Worm (Caenorhabditis elegans) whole organism, L2 larva: ENCODE data around the gene srz-54.

Experiments
- C34F6.9 ChIP-seq: fragments of 150-350 bp; optimal IDR thresholded peaks from 2 replicates; lab custom pipeline; 2014; ENCODE audit warnings: missing biosample characterization, missing genetic modification characterization
- F13H6.1 ChIP-seq: sonication (generic microtip); optimal IDR thresholded peaks from 2 replicates; lab custom pipeline; 2016; ENCODE audit warnings: missing genetic modification characterization, missing compliant biosample characterization
- R02D3.7 ChIP-seq: fragments of 150-350 bp; optimal IDR thresholded peaks from 2 replicates; lab custom pipeline; 2014; ENCODE audit warnings: missing biosample characterization, missing genetic modification characterization
- Y55F3AM.14 ChIP-seq: fragments of 200-800 bp; sonication (Bioruptor generic); optimal IDR thresholded peaks from 2 replicates; lab custom pipeline; 2018; ENCODE audit warnings: mild to moderate bottlenecking, missing genetic modification characterization, missing compliant biosample characterization
- alr-1 ChIP-seq: fragments of 150-350 bp; optimal IDR thresholded peaks from 2 replicates; lab custom pipeline; 2014; ENCODE audit warnings: missing biosample characterization, missing genetic modification characterization
- aly-2 ChIP-seq: fragments of 150-350 bp; optimal IDR thresholded peaks from 2 replicates; lab custom pipeline; 2014; ENCODE audit warnings: missing biosample characterization, missing genetic modification characterization
- ama-1 ChIP-seq: fragments of 150-350 bp; optimal IDR thresholded peaks from 2 replicates; lab custom pipeline; 2018; ENCODE audit warnings: inconsistent platforms
- blmp-1 ChIP-seq: sonication (generic microtip); optimal IDR thresholded peaks from 2 replicates; lab custom pipeline; 2017; ENCODE audit warnings: missing genetic modification characterization, mild to moderate bottlenecking, missing compliant biosample characterization, antibody characterized with exemption, moderate library complexity; ENCODE audit not compliant: insufficient read depth
- ceh-82 ChIP-seq: fragments of 150-350 bp; optimal IDR thresholded peaks from 2 replicates; lab custom pipeline; 2014; ENCODE audit warnings: missing biosample characterization, missing genetic modification characterization
- crh-2 ChIP-seq: sonication (generic microtip); optimal IDR thresholded peaks from 2 replicates; lab custom pipeline; 2017; ENCODE audit warnings: missing biosample characterization, missing genetic modification characterization
- dmd-4 ChIP-seq: sonication (generic microtip); optimal IDR thresholded peaks from 2 replicates; lab custom pipeline; 2017; ENCODE audit warnings: missing biosample characterization, missing genetic modification characterization
- egl-27 ChIP-seq: sonication (generic microtip); optimal IDR thresholded peaks from 3 replicates; lab custom pipeline; 2017; ENCODE audit warnings: missing biosample characterization, missing genetic modification reagents, missing genetic modification characterization
- elt-1 ChIP-seq: fragments of 150-350 bp; optimal IDR thresholded peaks from 2 replicates; lab custom pipeline; 2014; ENCODE audit warnings: missing biosample characterization, missing genetic modification characterization
- gmeb-1 ChIP-seq: fragments of 150-350 bp; optimal IDR thresholded peaks from 2 replicates; lab custom pipeline; 2014; ENCODE audit warnings: missing biosample characterization, missing genetic modification characterization
- lin-13 ChIP-seq: fragments of 150-350 bp; optimal IDR thresholded peaks from 2 replicates; lab custom pipeline; 2014; ENCODE audit warnings: missing biosample characterization, missing genetic modification reagents, missing genetic modification characterization
- lsy-2 ChIP-seq, 2 experiments: fragments of 150-350 bp in 1 of 2; sonication (generic microtip) in 1 of 2; optimal IDR thresholded peaks; 2 replicates each; lab custom pipeline; 2014 to 2017; ENCODE audit warnings: missing biosample characterization in 2 of 2, missing genetic modification characterization in 2 of 2
- mab-5 ChIP-seq: fragments of 150-350 bp; optimal IDR thresholded peaks from 2 replicates; lab custom pipeline; 2014; ENCODE audit warnings: missing biosample characterization, missing genetic modification characterization
- mdl-1 ChIP-seq, 2 experiments: fragments of 150-350 bp in 1 of 2; sonication (generic microtip) in 1 of 2; optimal IDR thresholded peaks; 2 replicates each; lab custom pipeline; 2017; ENCODE audit warnings: missing biosample characterization in 2 of 2, missing genetic modification characterization in 2 of 2
- nhr-10 ChIP-seq: sonication (generic microtip); optimal IDR thresholded peaks from 2 replicates; lab custom pipeline; 2017; ENCODE audit warnings: missing biosample characterization, missing genetic modification characterization
- nhr-12 ChIP-seq: fragments of 150-350 bp; optimal IDR thresholded peaks from 2 replicates; lab custom pipeline; 2014; ENCODE audit warnings: missing biosample characterization, missing genetic modification characterization
- nhr-129 ChIP-seq: fragments of 150-350 bp; optimal IDR thresholded peaks from 2 replicates; lab custom pipeline; 2014; ENCODE audit warnings: missing biosample characterization, missing genetic modification characterization
- nhr-21 ChIP-seq: fragments of 150-350 bp; optimal IDR thresholded peaks from 2 replicates; lab custom pipeline; 2014; ENCODE audit warnings: missing biosample characterization, missing genetic modification characterization
- nhr-23 ChIP-seq: fragments of 150-350 bp; optimal IDR thresholded peaks from 2 replicates; lab custom pipeline; 2014; ENCODE audit warnings: missing biosample characterization, missing genetic modification reagents, missing genetic modification characterization
- nhr-237 ChIP-seq: fragments of 150-350 bp; optimal IDR thresholded peaks from 2 replicates; lab custom pipeline; 2014; ENCODE audit warnings: missing biosample characterization, missing genetic modification characterization
- nhr-25 ChIP-seq: fragments of 150-350 bp; sonication (generic microtip); optimal IDR thresholded peaks from 3 replicates; lab custom pipeline; 2014; ENCODE audit warnings: missing biosample characterization, missing genetic modification characterization
- nhr-6 ChIP-seq: fragments of 150-350 bp; optimal IDR thresholded peaks from 2 replicates; lab custom pipeline; 2014; ENCODE audit warnings: missing biosample characterization, missing genetic modification characterization
- nhr-77 ChIP-seq: fragments of 150-350 bp; optimal IDR thresholded peaks from 2 replicates; lab custom pipeline; 2014; ENCODE audit warnings: missing biosample characterization, missing genetic modification characterization
- peb-1 ChIP-seq: fragments of 150-350 bp; optimal IDR thresholded peaks from 2 replicates; lab custom pipeline; 2014; ENCODE audit warnings: missing biosample characterization, missing genetic modification characterization
- sem-4 ChIP-seq: fragments of 150-350 bp; optimal IDR thresholded peaks from 2 replicates; lab custom pipeline; 2014; ENCODE audit warnings: missing biosample characterization, missing genetic modification reagents, missing genetic modification characterization
- skn-1 ChIP-seq: sonication (generic microtip); optimal IDR thresholded peaks from 2 replicates; lab custom pipeline; 2017; ENCODE audit warnings: missing biosample characterization, missing genetic modification characterization
- sma-3 ChIP-seq: sonication (generic microtip); optimal IDR thresholded peaks from 2 replicates; lab custom pipeline; 2016; ENCODE audit warnings: missing genetic modification reagents, missing genetic modification characterization, missing compliant biosample characterization
- unc-39 ChIP-seq: fragments of 150-350 bp; optimal IDR thresholded peaks from 2 replicates; lab custom pipeline; 2014; ENCODE audit warnings: missing biosample characterization, missing genetic modification characterization
- zag-1 ChIP-seq: fragments of 150-350 bp; optimal IDR thresholded peaks from 2 replicates; lab custom pipeline; 2014; ENCODE audit warnings: missing biosample characterization, missing genetic modification characterization
- ztf-1 ChIP-seq: fragments of 200-800 bp; sonication (Bioruptor generic); conservative IDR thresholded peaks from 2 replicates; pipeline ENCODE4 v1.3.6; 2022; ENCODE audit warnings: missing genetic modification characterization, missing compliant biosample characterization

The srz-54 gene

ce11 chrV:16966636-16967035 lies 13.8 kb upstream of the srz-54 start, which contains the start of gene fbxa-90:
Gene fbxa-90, plus strand, starts transcription at chrV:16966814.
- TF ChIP-seq nhr-129 (tag; lab: Kevin White, UChicago) (peak; percentile 22), F13H6.1 (tag; lab: Kevin White, UChicago) (no peak)

ce11 chrV:16972134-16972533 lies 8.3 kb upstream of the srz-54 start, which contains the start of gene srh-119:
Gene srh-119, plus strand, starts transcription at chrV:16972434.
- TF ChIP-seq nhr-23 (no peak), zag-1 (tag; lab: Kevin White, UChicago) (no peak), sma-3 (GFP tag; lab: Kevin White, UChicago) (no peak), egl-27 (tag; lab: Kevin White, UChicago) (no peak), gmeb-1 (tag; lab: Kevin White, UChicago) (no peak), peb-1 (tag; lab: Kevin White, UChicago) (no peak)

ce11 chrV:16973338-16973737 lies 7.1 kb upstream of the srz-54 start:
- no peak for TF ChIP-seq zag-1 (tag; lab: Kevin White, UChicago)
- TF ChIP-seq nhr-10 (tag; lab: Kevin White, UChicago): no peak
- TF ChIP-seq mdl-1 (tag; optimal IDR thresholded peaks at IDR 0.05; lab: Kevin White, UChicago): no peak
- no peak for TF ChIP-seq nhr-12 (tag; lab: Kevin White, UChicago)
- TF ChIP-seq nhr-6 (tag; lab: Kevin White, UChicago): no peak
- TF ChIP-seq nhr-237 (tag; lab: Kevin White, UChicago): no peak
- TF ChIP-seq F13H6.1 (tag; lab: Kevin White, UChicago): no peak
- TF ChIP-seq aly-2 (tag; lab: Kevin White, UChicago): no peak
- TF ChIP-seq ama-1: no peak
- TF ChIP-seq alr-1 (tag; lab: Kevin White, UChicago): no peak
- no peak for TF ChIP-seq C34F6.9 (tag; lab: Kevin White, UChicago)
- no peak for TF ChIP-seq ztf-1 (GFP tag; lab: Robert Waterston, UW)
- no peak for TF ChIP-seq nhr-77 (tag; lab: Kevin White, UChicago)
- no peak for TF ChIP-seq Y55F3AM.14 (GFP tag; lab: Kevin White, UChicago)
- no peak for TF ChIP-seq ceh-82 (tag; lab: Kevin White, UChicago)
- TF ChIP-seq skn-1 (tag; lab: Kevin White, UChicago): no peak
- no peak for TF ChIP-seq elt-1
- TF ChIP-seq blmp-1 (tag; lab: Kevin White, UChicago): no peak
- TF ChIP-seq mab-5 (tag; lab: Kevin White, UChicago): no peak

ce11 chrV:16974919-16975318 lies 5.5 kb upstream of the srz-54 start, which contains the start of gene srx-54:
Gene srx-54, plus strand, starts transcription at chrV:16975219.
- TF ChIP-seq ceh-82 (tag; lab: Kevin White, UChicago) (no peak), elt-1 (no peak), lin-13 (GFP tag; lab: Kevin White, UChicago) (no peak), nhr-10 (tag; lab: Kevin White, UChicago) (no peak), nhr-12 (tag; lab: Kevin White, UChicago) (no peak), R02D3.7 (tag; lab: Kevin White, UChicago) (no peak), nhr-25 (no peak), nhr-23 (no peak), F13H6.1 (tag; lab: Kevin White, UChicago) (no peak), unc-39 (tag; lab: Kevin White, UChicago) (no peak), nhr-77 (tag; lab: Kevin White, UChicago) (no peak), nhr-6 (tag; lab: Kevin White, UChicago) (no peak), blmp-1 (tag; lab: Kevin White, UChicago) (no peak), dmd-4 (tag; lab: Kevin White, UChicago) (no peak), lsy-2 (tag; optimal IDR thresholded peaks at IDR 0.05; lab: Kevin White, UChicago) (no peak), crh-2 (tag; lab: Kevin White, UChicago) (no peak)

- TF ChIP-seq nhr-21 (tag; lab: Kevin White, UChicago) (no peak), sem-4 (tag; lab: Kevin White, UChicago) (no peak), ceh-82 (tag; lab: Kevin White, UChicago) (no peak), nhr-6 (tag; lab: Kevin White, UChicago) (no peak), unc-39 (tag; lab: Kevin White, UChicago) (no peak), elt-1 (no peak), nhr-12 (tag; lab: Kevin White, UChicago) (no peak)
- TF ChIP-seq, all 48 proteins: peak for 0
Observed at ce11 chrV:16987035-16987434, 6.6 kb downstream of the srz-54 start, which contains the start of gene Y102A5C.40. Gene Y102A5C.40, minus strand, starts transcription at chrV:16987135.
